Worm (Caenorhabditis elegans) whole organism, L3 larva: ENCODE measurements around the gene dpy-10.

Source experiments
- ceh-9 ChIP-seq: sonication (generic microtip); optimal IDR thresholded peaks from 2 replicates; lab custom pipeline; 2018; ENCODE audit warnings: missing biosample characterization, missing genetic modification characterization
- elt-2 ChIP-seq: sonication (generic microtip); optimal IDR thresholded peaks from 2 replicates; lab custom pipeline; 2016; ENCODE audit warnings: missing genetic modification reagents, mild to moderate bottlenecking, missing genetic modification characterization, missing compliant biosample characterization
- fos-1 ChIP-seq: fragments of 150-350 bp; optimal IDR thresholded peaks from 2 replicates; lab custom pipeline; 2014; ENCODE audit warnings: missing biosample characterization, missing genetic modification characterization
- lsy-12 ChIP-seq: sonication (generic microtip); optimal IDR thresholded peaks from 2 replicates; lab custom pipeline; 2016; ENCODE audit warnings: mild to moderate bottlenecking, missing genetic modification characterization, missing compliant biosample characterization
- nhr-12 ChIP-seq: fragments of 150-350 bp; optimal IDR thresholded peaks from 2 replicates; lab custom pipeline; 2014; ENCODE audit warnings: missing biosample characterization, missing genetic modification characterization
- nhr-25 ChIP-seq: sonication (generic microtip); optimal IDR thresholded peaks from 2 replicates; lab custom pipeline; 2017; ENCODE audit warnings: missing biosample characterization, missing genetic modification characterization
- nhr-43 ChIP-seq: sonication (generic microtip); optimal IDR thresholded peaks from 2 replicates; lab custom pipeline; 2016; ENCODE audit warnings: mild to moderate bottlenecking, missing genetic modification characterization, missing compliant biosample characterization; ENCODE audit not compliant: poor library complexity, severe bottlenecking
- nhr-67 ChIP-seq: fragments of 150-350 bp; optimal IDR thresholded peaks from 2 replicates; lab custom pipeline; 2014; ENCODE audit warnings: missing biosample characterization, missing genetic modification characterization
- snpc-4 ChIP-seq: fragments of 150-350 bp; optimal IDR thresholded peaks from 2 replicates; lab custom pipeline; 2014; ENCODE audit warnings: missing biosample characterization, missing genetic modification characterization
- unc-62 ChIP-seq: fragments of 150-350 bp; sonication (generic microtip); optimal IDR thresholded peaks from 4 replicates; lab custom pipeline; 2014; ENCODE audit warnings: missing biosample characterization, missing genetic modification reagents, missing genetic modification characterization
- ztf-11 ChIP-seq: fragments of 150-350 bp; optimal IDR thresholded peaks from 2 replicates; lab custom pipeline; 2014; ENCODE audit warnings: missing biosample characterization, missing genetic modification characterization
- ztf-4 ChIP-seq: fragments of 150-350 bp; optimal IDR thresholded peaks from 2 replicates; lab custom pipeline; 2014; ENCODE audit warnings: missing biosample characterization, missing genetic modification characterization

DNA sequence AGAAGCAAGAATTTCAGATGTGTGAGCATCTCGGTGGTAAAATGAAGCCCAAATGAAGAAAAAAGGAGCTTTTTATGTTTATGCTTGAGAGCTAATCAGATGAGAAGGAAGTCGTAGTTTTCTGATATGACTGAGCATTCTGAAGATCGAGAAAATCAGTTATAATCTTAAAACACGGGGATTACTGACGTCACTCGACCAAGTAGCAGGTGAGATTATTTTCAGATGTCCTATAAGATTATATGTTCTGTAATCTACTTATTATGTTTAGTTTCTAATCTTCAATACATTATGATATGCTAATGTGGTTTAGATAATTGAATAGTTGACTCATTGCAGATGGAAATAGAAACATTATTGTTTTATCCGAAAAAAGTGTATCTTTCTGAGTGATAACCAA lies 33.8 kb upstream of the dpy-10 start, which contains the start of gene ins-14:
- TF ChIP-seq nhr-25 (no peak), nhr-67 (no peak), nhr-43 (tag; lab: Kevin White, UChicago) (no peak), ztf-11 (tag; lab: Kevin White, UChicago) (no peak), ztf-4 (tag; lab: Kevin White, UChicago) (no peak), unc-62 (GFP tag; lab: Kevin White, UChicago) (no peak), elt-2 (tag; lab: Kevin White, UChicago) (no peak), ceh-9 (tag; lab: Kevin White, UChicago) (no peak), fos-1 (tag; lab: Kevin White, UChicago) (no peak), snpc-4 (tag; lab: Kevin White, UChicago) (no peak), lsy-12 (tag; lab: Kevin White, UChicago) (no peak), nhr-12 (no peak)
